Worm (Caenorhabditis elegans): ENCODE data around the gene C24H11.2.

Gene C24H11.2

ce11 chrIII:11742191-11742590 lies 50.0 kb downstream of the C24H11.2 start:
- no peak for TF ChIP-seq unc-55 (GFP tag; optimal IDR thresholded peaks at IDR 0.05)
- no peak for TF ChIP-seq dve-1 (tag; optimal IDR thresholded peaks at IDR 0.05)
- TF ChIP-seq ttx-3 (tag; optimal IDR thresholded peaks at IDR 0.05) = no peak
- no peak for TF ChIP-seq lim-6 (tag; optimal IDR thresholded peaks at IDR 0.05)
- no peak for TF ChIP-seq unc-3 (GFP tag; conservative IDR thresholded peaks at IDR 0.05)
- TF ChIP-seq unc-3 (tag; optimal IDR thresholded peaks at IDR 0.05) = no peak
- TF ChIP-seq ceh-30 (tag; optimal IDR thresholded peaks at IDR 0.05) = no peak
- TF ChIP-seq lin-11 (tag; optimal IDR thresholded peaks at IDR 0.05) = no peak
- TF ChIP-seq hlh-30 (tag; optimal IDR thresholded peaks at IDR 0.05; ENCODE audit: insufficient read depth) = no peak
- no peak for TF ChIP-seq ceh-9 (tag; optimal IDR thresholded peaks at IDR 0.05)
- TF ChIP-seq ceh-18 (tag; optimal IDR thresholded peaks at IDR 0.05) = no peak
- TF ChIP-seq pha-2 (tag; optimal IDR thresholded peaks at IDR 0.05) = no peak
- no peak for TF ChIP-seq ceh-31 (tag; optimal IDR thresholded peaks at IDR 0.05)
- TF ChIP-seq pat-9 (tag; optimal IDR thresholded peaks at IDR 0.05) = no peak

ce11 chrIII:11740868-11741267 lies 51.3 kb downstream of the C24H11.2 start:
- TF ChIP-seq ceh-2 (tag; optimal IDR thresholded peaks at IDR 0.05) = no peak
- no peak for TF ChIP-seq nhr-11 (tag; optimal IDR thresholded peaks at IDR 0.05)
- no peak for TF ChIP-seq ets-4 (tag; optimal IDR thresholded peaks at IDR 0.05)
- TF ChIP-seq mec-3 (tag; optimal IDR thresholded peaks at IDR 0.05; ENCODE audit: borderline replicate concordance) = no peak
- TF ChIP-seq pqm-1 (tag; optimal IDR thresholded peaks at IDR 0.05) = no peak
- TF ChIP-seq unc-3 (GFP tag; conservative IDR thresholded peaks at IDR 0.05) = no peak
- TF ChIP-seq unc-3 (tag; optimal IDR thresholded peaks at IDR 0.05) = no peak
- no peak for TF ChIP-seq zip-5 (tag; optimal IDR thresholded peaks at IDR 0.05)
- TF ChIP-seq gmeb-2 (tag; optimal IDR thresholded peaks at IDR 0.05) = no peak
- TF ChIP-seq ceh-14 (tag; optimal IDR thresholded peaks at IDR 0.05) = no peak
- no peak for TF ChIP-seq C38D4.7 (GFP tag; optimal IDR thresholded peaks at IDR 0.05)
- TF ChIP-seq pag-3 (tag; optimal IDR thresholded peaks at IDR 0.05; ENCODE audit: borderline replicate concordance) = no peak

Data from whole organism, late embryonic.